Worm (Caenorhabditis elegans) whole organism, L1 larva: ENCODE results near the gene srv-8.

Experiments
- C16A3.4 ChIP-seq: fragments of 150-350 bp; optimal IDR thresholded peaks from 2 replicates; lab custom pipeline; 2014; ENCODE audit warnings: missing biosample characterization, missing genetic modification characterization
- C34B4.2 ChIP-seq: sonication (generic microtip); optimal IDR thresholded peaks from 2 replicates; lab custom pipeline; 2017; ENCODE audit warnings: mild to moderate bottlenecking, missing genetic modification characterization, missing compliant biosample characterization
- F16B12.6 ChIP-seq: fragments of 150-350 bp; optimal IDR thresholded peaks from 2 replicates; lab custom pipeline; 2014; ENCODE audit warnings: missing biosample characterization, missing genetic modification characterization
- Y116A8C.19 ChIP-seq: sonication (generic microtip); optimal IDR thresholded peaks from 2 replicates; lab custom pipeline; 2016; ENCODE audit warnings: missing compliant biosample characterization, missing genetic modification characterization, borderline replicate concordance
- aly-2 ChIP-seq: fragments of 150-350 bp; optimal IDR thresholded peaks from 2 replicates; lab custom pipeline; 2014; ENCODE audit warnings: missing biosample characterization, missing genetic modification characterization
- ama-1 ChIP-seq: fragments of 150-350 bp; optimal IDR thresholded peaks from 2 replicates; lab custom pipeline; 2014
- ceh-63 ChIP-seq: fragments of 200-800 bp; sonication (Bioruptor generic); optimal IDR thresholded peaks from 2 replicates; lab custom pipeline; 2018; ENCODE audit warnings: mild to moderate bottlenecking, missing genetic modification characterization, missing compliant biosample characterization
- ceh-90 ChIP-seq: sonication (generic microtip); optimal IDR thresholded peaks from 2 replicates; lab custom pipeline; 2016; ENCODE audit warnings: missing genetic modification characterization, missing compliant biosample characterization
- ces-1 ChIP-seq: fragments of 150-350 bp; optimal IDR thresholded peaks from 2 replicates; lab custom pipeline; 2014; ENCODE audit warnings: missing biosample characterization, missing genetic modification reagents, missing genetic modification characterization
- dpl-1 ChIP-seq, 3 experiments: fragments of 150-350 bp in 2 of 3; sonication (generic microtip) in 1 of 3; optimal IDR thresholded peaks; 2 replicates each; lab custom pipeline; 2014 to 2017; ENCODE audit warnings: missing biosample characterization in 3 of 3, missing genetic modification characterization in 3 of 3, missing genetic modification reagents in 3 of 3
- efl-3 ChIP-seq: fragments of 200-800 bp; sonication (Bioruptor generic); optimal IDR thresholded peaks from 2 replicates; lab custom pipeline; 2018; ENCODE audit warnings: mild to moderate bottlenecking, missing genetic modification characterization, missing compliant biosample characterization
- elt-2 ChIP-seq: sonication (generic microtip); optimal IDR thresholded peaks from 2 replicates; lab custom pipeline; 2016; ENCODE audit warnings: missing genetic modification characterization, mild to moderate bottlenecking, inconsistent platforms, missing compliant biosample characterization, missing genetic modification reagents
- elt-3 ChIP-seq, 6 experiments: fragments of 150-350 bp in 1 of 6; sonication (generic microtip); optimal IDR thresholded peaks; 2 replicates each; lab custom pipeline; 2017 to 2018; ENCODE audit warnings: missing biosample characterization in 6 of 6, missing genetic modification characterization in 6 of 6, inconsistent platforms in 1 of 6
- fkh-4 ChIP-seq: sonication (generic microtip); optimal IDR thresholded peaks from 2 replicates; lab custom pipeline; 2016; ENCODE audit warnings: missing compliant biosample characterization, missing genetic modification characterization, borderline replicate concordance
- fkh-8 ChIP-seq: sonication (generic microtip); optimal IDR thresholded peaks from 2 replicates; lab custom pipeline; 2016; ENCODE audit warnings: mild to moderate bottlenecking, missing genetic modification characterization, missing compliant biosample characterization
- fos-1 ChIP-seq: fragments of 150-350 bp; optimal IDR thresholded peaks from 2 replicates; lab custom pipeline; 2014; ENCODE audit warnings: missing biosample characterization, missing genetic modification characterization
- grh-1 ChIP-seq: fragments of 200-800 bp; sonication (Bioruptor generic); IDR thresholded peaks from 2 replicates; pipeline ENCODE4 v1.3.6; 2022; ENCODE audit warnings: missing genetic modification reagents, missing genetic modification characterization, missing compliant biosample characterization
- hlh-17 ChIP-seq: fragments of 200-800 bp; sonication (Bioruptor generic); optimal IDR thresholded peaks from 2 replicates; lab custom pipeline; 2018; ENCODE audit warnings: missing genetic modification characterization, mild to moderate bottlenecking, missing compliant biosample characterization, moderate library complexity, borderline replicate concordance
- irx-1 ChIP-seq: sonication (generic microtip); optimal IDR thresholded peaks from 2 replicates; lab custom pipeline; 2016; ENCODE audit warnings: missing genetic modification characterization, missing compliant biosample characterization
- isw-1 ChIP-seq: fragments of 200-800 bp; sonication (Bioruptor generic); IDR thresholded peaks from 2 replicates; pipeline ENCODE4 v1.3.6; 2022; ENCODE audit warnings: missing genetic modification characterization, missing compliant biosample characterization
- jun-1 ChIP-seq: fragments of 150-350 bp; optimal IDR thresholded peaks from 2 replicates; lab custom pipeline; 2014; ENCODE audit warnings: missing biosample characterization, missing genetic modification reagents, missing genetic modification characterization
- lin-13 ChIP-seq: fragments of 150-350 bp; optimal IDR thresholded peaks from 2 replicates; lab custom pipeline; 2014; ENCODE audit warnings: missing biosample characterization, missing genetic modification reagents, missing genetic modification characterization
- lin-14 ChIP-seq: fragments of 200-800 bp; sonication (Bioruptor generic); optimal IDR thresholded peaks from 2 replicates; lab custom pipeline; 2018; ENCODE audit warnings: mild to moderate bottlenecking, missing genetic modification characterization, moderate library complexity, missing compliant biosample characterization
- lin-15B ChIP-seq: fragments of 150-350 bp; sonication (generic microtip); optimal IDR thresholded peaks from 3 replicates; lab custom pipeline; 2014; ENCODE audit warnings: missing biosample characterization, missing genetic modification characterization
- lin-39 ChIP-seq: fragments of 150-350 bp; optimal IDR thresholded peaks from 2 replicates; lab custom pipeline; 2014; ENCODE audit warnings: missing biosample characterization, missing genetic modification reagents, missing genetic modification characterization
- mdl-1 ChIP-seq, 2 experiments: fragments of 150-350 bp; optimal IDR thresholded peaks; 2 replicates each; lab custom pipeline; 2014 to 2017; ENCODE audit warnings: missing biosample characterization in 2 of 2, missing genetic modification characterization in 2 of 2, inconsistent platforms in 1 of 2
- mef-2 ChIP-seq: fragments of 150-350 bp; optimal IDR thresholded peaks from 2 replicates; lab custom pipeline; 2014; ENCODE audit warnings: missing biosample characterization, missing genetic modification characterization
- nhr-11 ChIP-seq: fragments of 150-350 bp; optimal IDR thresholded peaks from 2 replicates; lab custom pipeline; 2014; ENCODE audit warnings: missing biosample characterization, missing genetic modification characterization
- nhr-12 ChIP-seq: sonication (generic microtip); optimal IDR thresholded peaks from 2 replicates; lab custom pipeline; 2017; ENCODE audit warnings: missing biosample characterization, missing genetic modification characterization
- nhr-237 ChIP-seq: fragments of 150-350 bp; optimal IDR thresholded peaks from 2 replicates; lab custom pipeline; 2014; ENCODE audit warnings: missing biosample characterization, missing genetic modification characterization
- nhr-28 ChIP-seq: fragments of 150-350 bp; optimal IDR thresholded peaks from 2 replicates; lab custom pipeline; 2014; ENCODE audit warnings: missing biosample characterization, missing genetic modification characterization
- nhr-47 ChIP-seq: sonication (generic microtip); optimal IDR thresholded peaks from 2 replicates; lab custom pipeline; 2016; ENCODE audit warnings: mild to moderate bottlenecking, missing genetic modification characterization, moderate library complexity, missing compliant biosample characterization
- nhr-77 ChIP-seq: fragments of 150-350 bp; optimal IDR thresholded peaks from 2 replicates; lab custom pipeline; 2014; ENCODE audit warnings: missing biosample characterization, missing genetic modification characterization
- nhr-84 ChIP-seq: sonication (generic microtip); optimal IDR thresholded peaks from 2 replicates; lab custom pipeline; 2017; ENCODE audit warnings: missing biosample characterization, missing genetic modification characterization
- nhr-85 ChIP-seq: sonication (generic microtip); peaks from one replicate; lab custom pipeline; 2016; ENCODE audit warnings: missing genetic modification characterization, inconsistent platforms, missing compliant biosample characterization
- pag-3 ChIP-seq: sonication (generic microtip); optimal IDR thresholded peaks from 2 replicates; lab custom pipeline; 2017; ENCODE audit warnings: missing genetic modification characterization, mild to moderate bottlenecking, missing compliant biosample characterization, antibody characterized with exemption, borderline replicate concordance; ENCODE audit not compliant: insufficient read depth
- pax-3 ChIP-seq: fragments of 200-800 bp; sonication (Bioruptor generic); optimal IDR thresholded peaks from 2 replicates; lab custom pipeline; 2018; ENCODE audit warnings: mild to moderate bottlenecking, missing genetic modification characterization, moderate library complexity, missing compliant biosample characterization
- sptf-1 ChIP-seq: fragments of 150-350 bp; optimal IDR thresholded peaks from 2 replicates; lab custom pipeline; 2014; ENCODE audit warnings: missing biosample characterization, missing genetic modification characterization
- sup-37 ChIP-seq: fragments of 200-800 bp; sonication (Bioruptor generic); optimal IDR thresholded peaks from 2 replicates; lab custom pipeline; 2018; ENCODE audit warnings: mild to moderate bottlenecking, missing genetic modification characterization, missing compliant biosample characterization
- swsn-7 ChIP-seq: sonication (generic microtip); optimal IDR thresholded peaks from 2 replicates; lab custom pipeline; 2016; ENCODE audit warnings: missing genetic modification characterization, missing compliant biosample characterization
- tbx-2 ChIP-seq: sonication (generic microtip); optimal IDR thresholded peaks from 2 replicates; lab custom pipeline; 2016; ENCODE audit warnings: missing genetic modification characterization, missing compliant biosample characterization
- tlp-1 ChIP-seq: fragments of 150-350 bp; optimal IDR thresholded peaks from 2 replicates; lab custom pipeline; 2014; ENCODE audit warnings: missing biosample characterization, missing genetic modification characterization
- unc-86 ChIP-seq: sonication (generic microtip); optimal IDR thresholded peaks from 2 replicates; lab custom pipeline; 2016; ENCODE audit warnings: missing genetic modification characterization, missing compliant biosample characterization
- vab-15 ChIP-seq: sonication (generic microtip); optimal IDR thresholded peaks from 2 replicates; lab custom pipeline; 2017; ENCODE audit warnings: missing genotype, mild to moderate bottlenecking, missing genetic modification characterization, missing compliant biosample characterization
- xbp-1 ChIP-seq: sonication (generic microtip); optimal IDR thresholded peaks from 2 replicates; lab custom pipeline; 2016; ENCODE audit warnings: missing genetic modification characterization, missing compliant biosample characterization
- zag-1 ChIP-seq: fragments of 150-350 bp; optimal IDR thresholded peaks from 2 replicates; lab custom pipeline; 2014; ENCODE audit warnings: missing biosample characterization, missing genetic modification characterization
- zip-4 ChIP-seq: fragments of 200-800 bp; sonication (Bioruptor generic); optimal IDR thresholded peaks from 2 replicates; lab custom pipeline; 2018; ENCODE audit warnings: mild to moderate bottlenecking, missing genetic modification characterization, moderate library complexity, missing compliant biosample characterization
- ztf-11 ChIP-seq, 2 experiments: sonication (generic microtip); optimal IDR thresholded peaks; 2 replicates each; lab custom pipeline; 2016 to 2017; ENCODE audit warnings: missing genetic modification characterization in 2 of 2, missing biosample characterization in 1 of 2, missing compliant biosample characterization in 1 of 2
- ztf-4 ChIP-seq: fragments of 150-350 bp; optimal IDR thresholded peaks from 2 replicates; lab custom pipeline; 2014; ENCODE audit warnings: missing biosample characterization, missing genetic modification characterization

The srv-8 gene

DNA sequence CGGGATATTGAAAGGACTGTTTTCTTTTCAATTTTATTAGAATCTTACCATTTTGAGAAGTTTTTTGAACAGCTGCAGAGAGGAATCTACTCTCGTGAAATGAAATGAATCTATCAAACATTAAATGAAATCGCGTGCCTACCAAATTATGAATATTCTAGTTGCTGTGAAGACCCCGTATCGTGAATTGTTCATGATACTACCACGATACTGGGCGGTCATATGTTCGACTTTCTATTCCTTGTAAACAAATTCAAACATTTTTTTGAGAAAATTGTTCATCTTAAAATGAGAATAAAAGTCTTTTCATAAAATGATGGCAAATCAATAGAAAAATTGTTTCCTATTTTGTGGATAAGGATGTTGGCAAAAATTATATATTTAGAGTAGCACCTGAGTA, 34.7 kb downstream of the srv-8 start, which contains the start of gene gcy-34:
Gene gcy-34 (minus strand): TSS at position 101 of the 400 bp plus-strand sequence.
- TF ChIP-seq nhr-11 (tag; lab: Kevin White, UChicago) (peak; percentile 1), zip-4 (GFP tag; lab: Kevin White, UChicago) (no peak)

DNA sequence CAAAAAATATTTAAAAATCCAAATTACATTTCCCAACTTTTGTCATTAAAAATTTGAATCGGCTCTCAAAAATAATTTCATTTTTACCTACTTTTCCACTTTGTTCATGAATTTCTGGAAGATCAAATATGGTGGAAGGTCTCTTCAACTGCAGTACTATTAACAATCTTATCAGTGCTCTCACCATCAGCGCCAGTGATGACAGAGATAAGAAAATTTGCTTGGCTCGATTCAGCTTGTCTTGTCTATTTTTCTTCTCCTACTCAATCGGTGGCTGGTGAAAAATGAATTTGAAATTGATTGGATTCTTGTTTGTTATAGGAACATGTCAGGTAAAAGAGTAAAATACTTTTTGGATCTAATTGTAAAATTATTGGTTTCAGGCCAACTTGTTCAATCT, 39.6 kb downstream of the srv-8 start, which contains the start of gene cpz-2:
Gene cpz-2 (plus strand): TSS at position 210 of the 400 bp plus-strand sequence.
- TF ChIP-seq elt-2 (tag; lab: Kevin White, UChicago) (peak; percentile 56), lin-15B (tag; lab: Kevin White, UChicago) (no peak)

DNA sequence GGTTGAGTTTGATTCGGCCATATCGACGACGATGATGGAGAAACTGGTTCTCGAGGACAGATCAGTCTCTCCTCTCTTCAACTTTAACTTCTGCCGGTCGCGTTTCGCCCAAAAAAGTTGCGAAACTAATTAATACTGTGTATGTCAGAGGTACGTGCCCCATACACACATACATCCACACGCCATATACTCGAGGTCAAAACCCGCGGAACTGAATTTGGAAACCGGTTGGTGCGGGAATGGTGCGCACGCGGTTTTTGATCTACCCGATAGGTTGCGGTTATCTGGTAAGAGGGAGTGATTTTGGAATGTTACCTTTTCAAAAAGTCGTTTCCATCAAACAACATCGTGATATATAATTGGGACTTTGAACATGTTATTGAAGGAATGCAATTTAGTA, 40.4 kb downstream of the srv-8 start, which contains the start of gene ifbp-1:
Gene ifbp-1 (minus strand): TSS at position 85 of the 400 bp plus-strand sequence.
- TF ChIP-seq sptf-1 (no peak), lin-14 (peak; percentile 96), irx-1 (tag; lab: Kevin White, UChicago) (peak; percentile 20), nhr-12 (tag; lab: Kevin White, UChicago) (no peak), tbx-2 (tag; lab: Kevin White, UChicago) (peak; percentile 72), lin-13 (GFP tag; lab: Kevin White, UChicago) (peak; percentile 63), unc-86 (tag; lab: Kevin White, UChicago) (no peak), ceh-63 (GFP tag; lab: Kevin White, UChicago) (no peak), aly-2 (tag; lab: Kevin White, UChicago) (no peak), mef-2 (tag; lab: Kevin White, UChicago) (no peak), ztf-11 (tag; optimal IDR thresholded peaks at IDR 0.05; lab: Kevin White, UChicago) (no peak), xbp-1 (tag; lab: Kevin White, UChicago) (peak; percentile 40), nhr-85 (tag; lab: Kevin White, UChicago) (peak; percentile 100), fkh-8 (tag; lab: Kevin White, UChicago) (no peak), nhr-47 (peak; percentile 70), nhr-28 (tag; lab: Kevin White, UChicago) (no peak), jun-1 (tag; lab: Kevin White, UChicago) (no peak), ceh-90 (tag; lab: Kevin White, UChicago) (no peak), Y116A8C.19 (tag; lab: Kevin White, UChicago) (no peak), hlh-17 (GFP tag; lab: Kevin White, UChicago) (no peak), C34B4.2 (no peak), nhr-237 (tag; lab: Kevin White, UChicago) (no peak), sup-37 (GFP tag; lab: Kevin White, UChicago) (no peak), efl-3 (GFP tag; lab: Kevin White, UChicago) (peak; percentile 26), grh-1 (GFP tag; lab: Robert Waterston, UW) (peak; percentile 100), nhr-77 (tag; lab: Kevin White, UChicago) (no peak), isw-1 (GFP tag; lab: Robert Waterston, UW) (no peak), C16A3.4 (tag; lab: Kevin White, UChicago) (peak; percentile 55), ama-1 (lab: Kevin White, UChicago) (no peak), dpl-1 (GFP tag; optimal IDR thresholded peaks at IDR 0.05; lab: Kevin White, UChicago) (peak; percentile 26 to 74 (median 51)), elt-3 (tag; optimal IDR thresholded peaks at IDR 0.05; lab: Kevin White, UChicago) (peak; percentile 39 to 96 (median 91)), zag-1 (tag; lab: Kevin White, UChicago) (no peak), tlp-1 (no peak), swsn-7 (tag; lab: Kevin White, UChicago) (peak; percentile 38), mdl-1 (tag; optimal IDR thresholded peaks at IDR 0.05; lab: Kevin White, UChicago) (peak in 1 of 2 experiments; percentile 92), ces-1 (no peak), fkh-4 (tag; lab: Kevin White, UChicago) (no peak), F16B12.6 (no peak), nhr-84 (no peak), pag-3 (tag; lab: Kevin White, UChicago) (no peak), fos-1 (tag; lab: Kevin White, UChicago) (no peak), ztf-4 (tag; lab: Kevin White, UChicago) (no peak), pax-3 (tag; lab: Kevin White, UChicago) (peak; percentile 10), elt-2 (tag; lab: Kevin White, UChicago) (no peak), vab-15 (peak; percentile 80), lin-39 (tag; lab: Kevin White, UChicago) (no peak)
